Worm (Caenorhabditis elegans): Measurements from ENCODE around the gene lit-1.
A peak's percentile ranks its signal among the peaks of the same experiment; 100 is the strongest.

lit-1 gene

ce11 chrIII:13667739-13668138, 34.1 kb upstream of the lit-1 start, which contains the start of gene flp-15:
Gene flp-15 (minus strand): TSS chrIII:13667839.
- TF ChIP-seq F13H6.1 (tag; optimal IDR thresholded peaks at IDR 0.05) (no peak), lin-11 (tag; optimal IDR thresholded peaks at IDR 0.05) (no peak), ttx-3 (tag; optimal IDR thresholded peaks at IDR 0.05) (no peak), mec-3 (tag; optimal IDR thresholded peaks at IDR 0.05; ENCODE audit: borderline replicate concordance) (no peak), pag-3 (tag; optimal IDR thresholded peaks at IDR 0.05; ENCODE audit: borderline replicate concordance) (no peak), dmd-4 (tag; optimal IDR thresholded peaks at IDR 0.05; ENCODE audit: borderline replicate concordance) (no peak), C38D4.7 (GFP tag; optimal IDR thresholded peaks at IDR 0.05) (no peak), che-1 (tag; optimal IDR thresholded peaks at IDR 0.05) (no peak), ceh-45 (GFP tag; IDR thresholded peaks at IDR 0.05) (no peak), T23F11.4 (GFP tag; optimal IDR thresholded peaks at IDR 0.05) (no peak), pqm-1 (tag; optimal IDR thresholded peaks at IDR 0.05) (no peak), gmeb-2 (tag; optimal IDR thresholded peaks at IDR 0.05) (no peak), hlh-13 (GFP tag; optimal IDR thresholded peaks at IDR 0.05) (no peak), elt-2 (tag; optimal IDR thresholded peaks at IDR 0.05) (no peak), madf-2 (tag; optimal IDR thresholded peaks at IDR 0.05) (no peak), ceh-24 (tag; optimal IDR thresholded peaks at IDR 0.05) (no peak), pha-4 (tag; optimal IDR thresholded peaks at IDR 0.05) (no peak), sox-2 (GFP tag; IDR thresholded peaks at IDR 0.05) (no peak), ceh-30 (tag; optimal IDR thresholded peaks at IDR 0.05) (no peak)

- TF ChIP-seq hlh-30 (tag; optimal IDR thresholded peaks at IDR 0.05; ENCODE audit: insufficient read depth) (no peak), sox-4 (tag; optimal IDR thresholded peaks at IDR 0.05) (no peak), unc-3 (GFP tag; conservative IDR thresholded peaks at IDR 0.05) (no peak), unc-3 (tag; optimal IDR thresholded peaks at IDR 0.05) (no peak), pax-1 (tag; optimal IDR thresholded peaks at IDR 0.05) (no peak), ceh-45 (GFP tag; IDR thresholded peaks at IDR 0.05) (no peak), ama-1 (optimal IDR thresholded peaks at IDR 0.05) (no peak), F13H6.1 (tag; optimal IDR thresholded peaks at IDR 0.05) (no peak), madf-2 (tag; optimal IDR thresholded peaks at IDR 0.05) (no peak), syd-9 (tag; optimal IDR thresholded peaks at IDR 0.05) (no peak), ceh-34 (tag; optimal IDR thresholded peaks at IDR 0.05) (no peak), elt-4 (tag; optimal IDR thresholded peaks at IDR 0.05) (no peak), dmd-4 (tag; optimal IDR thresholded peaks at IDR 0.05; ENCODE audit: borderline replicate concordance) (no peak), ceh-30 (tag; optimal IDR thresholded peaks at IDR 0.05) (no peak), npax-4 (tag; optimal IDR thresholded peaks at IDR 0.05) (no peak), pros-1 (tag; optimal IDR thresholded peaks at IDR 0.05) (no peak), ref-2 (tag; optimal IDR thresholded peaks at IDR 0.05) (no peak), nhr-232 (tag; optimal IDR thresholded peaks at IDR 0.05) (no peak)
These were observed 32.3 kb upstream of the lit-1 start for ce11 chrIII:13669519-13669918.

ce11 chrIII:13672654-13673330, 29.0 kb upstream of the lit-1 start, which contains the start of gene aqp-11:
Gene aqp-11 (plus strand): TSS chrIII:13673280.
- TF ChIP-seq tbx-2 (tag; optimal IDR thresholded peaks at IDR 0.05) (peak; percentile 5), dmd-4 (tag; optimal IDR thresholded peaks at IDR 0.05; ENCODE audit: borderline replicate concordance) (no peak), npax-4 (tag; optimal IDR thresholded peaks at IDR 0.05) (no peak), hlh-8 (tag; optimal IDR thresholded peaks at IDR 0.05) (no peak), nfya-1 (tag; optimal IDR thresholded peaks at IDR 0.05) (no peak), elt-4 (tag; optimal IDR thresholded peaks at IDR 0.05) (no peak), K02D7.2 (tag; optimal IDR thresholded peaks at IDR 0.05) (no peak), ceh-14 (tag; optimal IDR thresholded peaks at IDR 0.05) (no peak), elt-2 (tag; optimal IDR thresholded peaks at IDR 0.05) (peak; percentile 30)
